Worm (Caenorhabditis elegans) whole organism, late embryonic: ENCODE results near the gene bcat-1.

ENCODE experiments used
- C38D4.7 ChIP-seq: fragments of 200-800 bp; sonication (Bioruptor generic); optimal IDR thresholded peaks from 2 replicates; lab custom pipeline; 2018; ENCODE audit warnings: mild to moderate bottlenecking, missing genetic modification characterization, moderate library complexity, missing compliant biosample characterization
- ceh-18 ChIP-seq: sonication (generic microtip); optimal IDR thresholded peaks from 2 replicates; lab custom pipeline; 2016; ENCODE audit warnings: missing genetic modification characterization, missing compliant biosample characterization
- ceh-22 ChIP-seq: sonication (generic microtip); optimal IDR thresholded peaks from 2 replicates; lab custom pipeline; 2017; ENCODE audit warnings: missing biosample characterization, missing genetic modification characterization
- nfya-1 ChIP-seq: sonication (generic microtip); optimal IDR thresholded peaks from 2 replicates; lab custom pipeline; 2017; ENCODE audit warnings: missing genetic modification characterization, mild to moderate bottlenecking, missing compliant biosample characterization, antibody characterized with exemption, moderate library complexity
- pat-9 ChIP-seq: fragments of 200-800 bp; sonication (Bioruptor generic); optimal IDR thresholded peaks from 2 replicates; lab custom pipeline; 2018; ENCODE audit warnings: mild to moderate bottlenecking, missing genetic modification characterization, moderate library complexity, missing compliant biosample characterization
- pha-4 ChIP-seq: fragments of 150-350 bp; optimal IDR thresholded peaks from 2 replicates; lab custom pipeline; 2018; ENCODE audit warnings: missing biosample characterization, missing genetic modification reagents, missing genetic modification characterization
- unc-3 ChIP-seq, 2 experiments: fragments of 200-800 bp in 1 of 2; sonication (Bioruptor generic) in 1 of 2; sonication (generic microtip) in 1 of 2; conservative IDR thresholded peaks in 1 of 2; optimal IDR thresholded peaks in 1 of 2; 2 replicates each; pipeline versions ENCODE4 v1.3.6 to Lab custom; 2016 to 2022; ENCODE audit warnings: missing compliant biosample characterization in 2 of 2, missing genetic modification characterization in 2 of 2, missing genetic modification reagents in 1 of 2
- unc-42 ChIP-seq: sonication (generic microtip); optimal IDR thresholded peaks from 2 replicates; lab custom pipeline; 2016; ENCODE audit warnings: missing genotype, missing genetic modification characterization, missing compliant biosample characterization
- unc-86 ChIP-seq: sonication (generic microtip); optimal IDR thresholded peaks from 2 replicates; lab custom pipeline; 2016; ENCODE audit warnings: missing genetic modification characterization, missing compliant biosample characterization

DNA sequence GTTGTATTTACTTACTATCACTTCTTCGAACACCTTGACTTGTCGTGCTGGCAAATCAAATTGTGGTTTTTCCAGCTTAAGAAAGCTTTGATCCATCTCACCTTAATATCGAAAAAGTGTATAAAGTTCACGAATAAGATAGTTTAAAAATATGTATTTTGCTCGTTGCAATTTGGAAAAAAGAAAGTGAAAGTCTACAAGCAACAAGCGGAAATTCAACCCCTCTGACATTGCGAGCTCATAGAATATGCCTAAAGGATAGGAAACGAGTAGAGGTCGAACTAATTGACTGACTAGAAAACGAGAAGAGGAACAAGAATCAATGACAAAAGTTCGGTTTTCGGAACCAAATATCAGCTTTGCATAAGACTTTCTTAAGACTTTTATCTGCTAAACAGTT is 13.5 kb upstream of the bcat-1 start, which contains the start of gene T14G8.4:
- no peak for TF ChIP-seq pat-9 (tag; lab: Kevin White, UChicago)
- TF ChIP-seq pha-4 (tag; lab: Kevin White, UChicago): no peak
- no peak for TF ChIP-seq unc-3 (GFP tag; conservative IDR thresholded peaks at IDR 0.05; lab: Robert Waterston, UW)
- TF ChIP-seq unc-3 (tag; optimal IDR thresholded peaks at IDR 0.05; lab: Kevin White, UChicago): no peak
- TF ChIP-seq unc-42 (tag; lab: Kevin White, UChicago): no peak
- TF ChIP-seq unc-86 (tag; lab: Kevin White, UChicago): no peak
- no peak for TF ChIP-seq ceh-22
- TF ChIP-seq ceh-18 (tag; lab: Kevin White, UChicago): no peak
- no peak for TF ChIP-seq C38D4.7
- no peak for TF ChIP-seq nfya-1 (tag; lab: Kevin White, UChicago)
